Worm (Caenorhabditis elegans) whole organism, midembryonic: ENCODE results near the gene cest-26.

Experiments used
- cog-1 ChIP-seq: sonication (generic microtip); optimal IDR thresholded peaks from 2 replicates; lab custom pipeline; 2016; ENCODE audit warnings: missing genetic modification characterization, missing compliant biosample characterization
- klf-2 ChIP-seq: fragments of 200-800 bp; sonication (Bioruptor generic); conservative IDR thresholded peaks from 2 replicates; pipeline ENCODE4 v1.3.6; 2022; ENCODE audit warnings: missing genetic modification reagents, missing genetic modification characterization, missing compliant biosample characterization
- med-1 ChIP-seq: sonication (generic microtip); optimal IDR thresholded peaks from 2 replicates; lab custom pipeline; 2017; ENCODE audit warnings: missing genetic modification characterization, mild to moderate bottlenecking, missing compliant biosample characterization, antibody characterized with exemption, missing genetic modification reagents; ENCODE audit not compliant: insufficient read depth
- tab-1 ChIP-seq: fragments of 200-800 bp; sonication (Bioruptor generic); IDR thresholded peaks from 2 replicates; pipeline ENCODE4 v1.3.6; 2022; ENCODE audit warnings: missing genetic modification characterization, missing compliant biosample characterization
- ztf-23 ChIP-seq: fragments of 200-800 bp; sonication (Bioruptor generic); IDR thresholded peaks from 2 replicates; pipeline ENCODE4 v1.3.6; 2022; ENCODE audit warnings: missing genetic modification reagents, missing genetic modification characterization, missing compliant biosample characterization
- ztf-29 ChIP-seq: fragments of 200-800 bp; sonication (Bioruptor generic); IDR thresholded peaks from 2 replicates; pipeline ENCODE4 v1.3.6; 2022; ENCODE audit warnings: missing genetic modification reagents, missing genetic modification characterization, missing compliant biosample characterization

DNA sequence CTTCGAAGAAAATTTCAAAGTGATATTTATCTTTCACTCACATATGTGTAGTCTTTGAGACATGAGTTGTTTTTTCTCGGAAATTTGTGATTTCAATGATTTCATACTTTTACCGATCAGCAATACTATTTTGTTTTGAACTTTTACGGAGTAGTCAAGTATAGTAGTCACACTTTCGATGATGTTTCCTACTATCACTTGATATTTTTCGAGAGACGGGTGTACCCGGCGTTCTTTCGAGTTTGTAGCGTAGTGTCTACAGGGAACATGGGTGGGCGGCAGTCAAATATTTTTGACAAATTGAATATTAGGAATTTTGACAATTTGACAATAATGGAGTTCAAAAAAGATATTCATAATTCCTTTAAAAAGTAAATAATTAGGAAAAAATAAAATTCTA is 1.4 kb upstream of the cest-26 start:
- TF ChIP-seq ztf-23, result no peak
- no peak for TF ChIP-seq tab-1 (GFP tag; lab: Robert Waterston, UW)
- no peak for TF ChIP-seq cog-1 (tag; lab: Kevin White, UChicago)
- no peak for TF ChIP-seq klf-2 (GFP tag; lab: Robert Waterston, UW)
- TF ChIP-seq ztf-29 (GFP tag; lab: Robert Waterston, UW), result no peak
- no peak for TF ChIP-seq med-1 (GFP tag; lab: Kevin White, UChicago)
